Fruit fly (Drosophila melanogaster) Kc167 (cell line): ENCODE data around the gene robl62A.

Experiments used
- Sin3A ChIP-seq: fragments of >200 bp; optimal IDR thresholded peaks from 2 replicates; lab custom pipeline; 2018; ENCODE audit warnings: missing external identifiers
- h ChIP-seq: fragments of >200 bp; optimal IDR thresholded peaks from 3 replicates; lab custom pipeline; 2018; ENCODE audit warnings: missing external identifiers
- ttk ChIP-seq: sonication (Bioruptor generic); optimal IDR thresholded peaks from 2 replicates; lab custom pipeline; 2017; ENCODE audit warnings: missing external identifiers

DNA sequence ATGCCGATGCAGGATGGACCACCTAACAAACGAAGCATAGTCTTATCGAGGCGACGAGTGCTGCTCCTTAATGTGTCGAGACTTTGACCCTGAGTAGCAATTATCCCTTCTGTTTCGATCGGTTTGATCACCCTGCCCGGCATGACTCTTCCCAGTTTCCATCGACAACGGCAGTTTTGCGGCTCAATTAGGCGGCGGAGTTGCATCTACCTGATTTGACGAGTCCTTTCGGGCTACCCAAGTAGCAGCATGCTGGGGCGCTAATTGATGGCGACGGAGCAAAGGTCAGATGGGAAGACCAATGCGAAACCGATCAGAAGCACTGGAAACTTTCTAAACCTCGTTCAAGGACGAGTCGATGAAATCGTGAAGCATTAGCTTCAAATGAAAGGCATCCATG is 6.4 kb upstream of the robl62A start:
- TF ChIP-seq Sin3A (lab: Kevin White, UChicago) = no peak
- no peak for TF ChIP-seq h (lab: Kevin White, UChicago)
- no peak for TF ChIP-seq ttk (lab: Kevin White, UChicago)
